Fruit fly (Drosophila melanogaster): ENCODE results near the gene CG9777.
A peak's percentile ranks its signal among the peaks of the same experiment; 100 is the strongest.

Gene CG9777

dm6 chrX:16651098-16651497, 19.1 kb upstream of the CG9777 start, which contains the start of the genes CG32573 and CG42512 (continued):
- TF ChIP-seq BEAF-32 (GFP tag; optimal IDR thresholded peaks at IDR 0.05), result peak; percentile 71
- TF ChIP-seq klu (GFP tag; IDR thresholded peaks at IDR 0.05), result no peak
- TF ChIP-seq p53 (GFP tag; optimal IDR thresholded peaks at IDR 0.05), result no peak
- TF ChIP-seq pita (GFP tag; optimal IDR thresholded peaks at IDR 0.05), result peak; percentile 24
- no peak for TF ChIP-seq H15 (GFP tag; IDR thresholded peaks at IDR 0.05)
- TF ChIP-seq CG7839 (tag; optimal IDR thresholded peaks at IDR 0.05), result no peak
- TF ChIP-seq CG33213 (GFP tag; optimal IDR thresholded peaks at IDR 0.05), result peak; percentile 34
- TF ChIP-seq dati (GFP tag; IDR thresholded peaks at IDR 0.05), result no peak
- TF ChIP-seq Hsf (GFP tag; optimal IDR thresholded peaks at IDR 0.05), result no peak
- no peak for TF ChIP-seq jumu (GFP tag; optimal IDR thresholded peaks at IDR 0.05)
- TF ChIP-seq mirr (GFP tag; optimal IDR thresholded peaks at IDR 0.05), result peak; percentile 7
- TF ChIP-seq ato (GFP tag; IDR thresholded peaks at IDR 0.05; ENCODE audit: partially characterized antibody), result peak; percentile 48; the same call in 1 of the 2 replicates
- TF ChIP-seq vvl (GFP tag; IDR thresholded peaks at IDR 0.05), result no peak
- peak; percentile 1 for TF ChIP-seq CG13624 (GFP tag; optimal IDR thresholded peaks at IDR 0.05)
- no peak for TF ChIP-seq CG18476 (GFP tag; optimal IDR thresholded peaks at IDR 0.05)
- peak; percentile 13 for TF ChIP-seq mam (GFP tag; optimal IDR thresholded peaks at IDR 0.05)
- TF ChIP-seq Med (GFP tag), result peak; percentile 81
- TF ChIP-seq sd (tag; optimal IDR thresholded peaks at IDR 0.05), result peak; percentile 17
- TF ChIP-seq gsb (GFP tag; IDR thresholded peaks at IDR 0.05), result no peak
- no peak for TF ChIP-seq BtbVII (GFP tag; optimal IDR thresholded peaks at IDR 0.05)
- TF ChIP-seq ems (GFP tag; optimal IDR thresholded peaks at IDR 0.05), result no peak
- TF ChIP-seq CG14710 (tag; optimal IDR thresholded peaks at IDR 0.05), result peak; percentile 63
- TF ChIP-seq fd102C (GFP tag; optimal IDR thresholded peaks at IDR 0.05), result no peak
- TF ChIP-seq CG1233 (GFP tag; optimal IDR thresholded peaks at IDR 0.05), result no peak
- TF ChIP-seq CG1647 (GFP tag; optimal IDR thresholded peaks at IDR 0.05), result peak; percentile 11
- peak; percentile 49; the same call in 1 of the 3 replicates for TF ChIP-seq hb (GFP tag; IDR thresholded peaks at IDR 0.05; ENCODE audit: partially characterized antibody)
- peak; percentile 92 for TF ChIP-seq pzg (GFP tag; optimal IDR thresholded peaks at IDR 0.05)
- TF ChIP-seq CG16813 (GFP tag; IDR thresholded peaks at IDR 0.05; ENCODE audit: partially characterized antibody), result peak; percentile 67
- peak; percentile 40 for TF ChIP-seq MBD-R2 (GFP tag; IDR thresholded peaks at IDR 0.05)
- TF ChIP-seq knrl (GFP tag; IDR thresholded peaks at IDR 0.05; ENCODE audit: partially characterized antibody), result peak; percentile 40; the same call in 1 of the 3 replicates
- TF ChIP-seq danr (GFP tag; IDR thresholded peaks at IDR 0.05), result no peak
- TF ChIP-seq CG4820 (GFP tag; optimal IDR thresholded peaks at IDR 0.05), result no peak
- peak; percentile 19 for TF ChIP-seq Hmr (GFP tag; optimal IDR thresholded peaks at IDR 0.05)
- no peak for TF ChIP-seq repo (GFP tag; optimal IDR thresholded peaks at IDR 0.05)
- TF ChIP-seq CG4404 (GFP tag; IDR thresholded peaks at IDR 0.05), result no peak
- no peak for TF ChIP-seq prd (optimal IDR thresholded peaks at IDR 0.05)
- TF ChIP-seq prd (GFP tag; IDR thresholded peaks at IDR 0.05), result no peak
- TF ChIP-seq sna (GFP tag; IDR thresholded peaks at IDR 0.05; ENCODE audit: partially characterized antibody), result peak; percentile 59
- no peak for TF ChIP-seq z (GFP tag; IDR thresholded peaks at IDR 0.05)
- TF ChIP-seq Jarid2 (GFP tag; optimal IDR thresholded peaks at IDR 0.05), result no peak
- peak; percentile 65; the same call in 1 of the 2 replicates for TF ChIP-seq nerfin-2 (GFP tag; IDR thresholded peaks at IDR 0.05; ENCODE audit: partially characterized antibody)
- peak; percentile 12 for TF ChIP-seq CG2712 (tag; optimal IDR thresholded peaks at IDR 0.05)
- TF ChIP-seq Doc2 (GFP tag; IDR thresholded peaks at IDR 0.05), result no peak
- TF ChIP-seq CG18619 (GFP tag; optimal IDR thresholded peaks at IDR 0.05), result no peak
- peak; percentile 78 for TF ChIP-seq bbx (GFP tag; IDR thresholded peaks at IDR 0.05; ENCODE audit: partially characterized antibody)
- TF ChIP-seq CG2116 (GFP tag; optimal IDR thresholded peaks at IDR 0.05), result peak; percentile 71
- TF ChIP-seq Lim3 (GFP tag; IDR thresholded peaks at IDR 0.05), result no peak
- peak; percentile 96 for TF ChIP-seq E2f2 (GFP tag; IDR thresholded peaks at IDR 0.05)
- TF ChIP-seq Sry-δ (GFP tag; optimal IDR thresholded peaks at IDR 0.05), result peak; percentile 72
- TF ChIP-seq tap (tag; optimal IDR thresholded peaks at IDR 0.05), result no peak
- TF ChIP-seq CG17829 (tag; optimal IDR thresholded peaks at IDR 0.05), result peak; percentile 16
